Worm (Caenorhabditis elegans): Measurements from ENCODE around the gene nhr-262.

Gene nhr-262

ce11 chrV:16904612-16905011 lies at the start of gene nhr-262:
TSS of gene nhr-262 (plus strand) at chrV:16904912.
- TF ChIP-seq ceh-40 (GFP tag; IDR thresholded peaks at IDR 0.05) (no peak), madf-8 (GFP tag; conservative IDR thresholded peaks at IDR 0.05) (no peak), sea-2 (GFP tag; IDR thresholded peaks at IDR 0.05) (no peak), aptf-3 (GFP tag; IDR thresholded peaks at IDR 0.05) (no peak), unc-130 (GFP tag; optimal IDR thresholded peaks at IDR 0.05) (no peak), nfya-1 (tag; optimal IDR thresholded peaks at IDR 0.05; ENCODE audit: borderline replicate concordance, insufficient read depth) (no peak), F55B11.4 (tag; optimal IDR thresholded peaks at IDR 0.05; ENCODE audit: borderline replicate concordance, insufficient read depth) (no peak), nfya-2 (GFP tag; IDR thresholded peaks at IDR 0.05) (no peak), hsf-1 (GFP tag; IDR thresholded peaks at IDR 0.05) (no peak), unc-62 (GFP tag; optimal IDR thresholded peaks at IDR 0.05) (no peak), K11D2.4 (GFP tag; IDR thresholded peaks at IDR 0.05) (no peak)

ce11 chrV:16857977-16858479 lies 46.7 kb upstream of the nhr-262 start, which contains the start of the genes clec-31 and clec-22:
TSS of gene clec-31 (minus strand) at chrV:16858077.
TSS of gene clec-22 (plus strand) at chrV:16858429.
- TF ChIP-seq K11D2.4 (GFP tag; IDR thresholded peaks at IDR 0.05): no peak

ce11 chrV:16861719-16862118 lies 43.0 kb upstream of the nhr-262 start, which contains the start of the genes clec-32 and clec-24:
TSS of gene clec-32 (minus strand) at chrV:16861819.
TSS of gene clec-24 (plus strand) at chrV:16862012.
- TF ChIP-seq F37B4.10 (GFP tag; IDR thresholded peaks at IDR 0.05): no peak
- TF ChIP-seq mcd-1 (GFP tag; IDR thresholded peaks at IDR 0.05): no peak

ce11 chrV:16865404-16865803 lies 39.3 kb upstream of the nhr-262 start, which contains the start of gene clec-28:
TSS of gene clec-28 (plus strand) at chrV:16865704.
- TF ChIP-seq ceh-91 (GFP tag; IDR thresholded peaks at IDR 0.05): no peak
- TF ChIP-seq F22D6.2 (tag; optimal IDR thresholded peaks at IDR 0.05): no peak
- no peak for TF ChIP-seq madf-3 (GFP tag; IDR thresholded peaks at IDR 0.05)
- no peak for TF ChIP-seq Y56A3A.18 (GFP tag; IDR thresholded peaks at IDR 0.05)
- TF ChIP-seq F39B2.1 (GFP tag; IDR thresholded peaks at IDR 0.05): no peak
- no peak for TF ChIP-seq lin-40 (tag; optimal IDR thresholded peaks at IDR 0.05)
- no peak for TF ChIP-seq lin-35 (GFP tag; optimal IDR thresholded peaks at IDR 0.05)
- TF ChIP-seq die-1 (tag; optimal IDR thresholded peaks at IDR 0.05): no peak
- TF ChIP-seq lsl-1 (GFP tag; optimal IDR thresholded peaks at IDR 0.05): no peak
- TF ChIP-seq K11D2.4 (GFP tag; IDR thresholded peaks at IDR 0.05): no peak
- TF ChIP-seq K12H6.12 (tag; optimal IDR thresholded peaks at IDR 0.05): no peak
- TF ChIP-seq aptf-3 (GFP tag; IDR thresholded peaks at IDR 0.05): no peak
- no peak for TF ChIP-seq tlf-1 (GFP tag; optimal IDR thresholded peaks at IDR 0.05)
- no peak for TF ChIP-seq snpc-1.3 (tag; optimal IDR thresholded peaks at IDR 0.05; ENCODE audit: insufficient read depth)
- TF ChIP-seq lsy-27 (tag; optimal IDR thresholded peaks at IDR 0.05; ENCODE audit: borderline replicate concordance, insufficient read depth): no peak
- no peak for TF ChIP-seq ets-4 (GFP tag; optimal IDR thresholded peaks at IDR 0.05)
- no peak for TF ChIP-seq F23B12.7 (tag; optimal IDR thresholded peaks at IDR 0.05; ENCODE audit: insufficient read depth)
- no peak for TF ChIP-seq efl-1 (GFP tag; optimal IDR thresholded peaks at IDR 0.05)

ce11 chrV:16869740-16870139 lies 35.0 kb upstream of the nhr-262 start, which contains the start of gene clec-33:
TSS of gene clec-33 (minus strand) at chrV:16869840.
- TF ChIP-seq Y95B8A.8 (GFP tag; IDR thresholded peaks at IDR 0.05) (no peak), tbx-9 (tag; optimal IDR thresholded peaks at IDR 0.05; ENCODE audit: borderline replicate concordance) (no peak), cebp-1 (GFP tag; IDR thresholded peaks at IDR 0.05) (no peak), cebp-1 (tag; optimal IDR thresholded peaks at IDR 0.05) (no peak), ceh-91 (GFP tag; IDR thresholded peaks at IDR 0.05) (no peak), F57A8.1 (GFP tag; optimal IDR thresholded peaks at IDR 0.05) (no peak), D2030.7 (GFP tag; IDR thresholded peaks at IDR 0.05) (no peak), mes-4 (tag; optimal IDR thresholded peaks at IDR 0.05) (no peak), egl-18 (GFP tag; IDR thresholded peaks at IDR 0.05) (no peak), ztf-26 (tag; optimal IDR thresholded peaks at IDR 0.05) (no peak), let-526 (GFP tag; IDR thresholded peaks at IDR 0.05) (no peak), tlf-1 (GFP tag; optimal IDR thresholded peaks at IDR 0.05) (no peak), ztf-28 (GFP tag; IDR thresholded peaks at IDR 0.05) (no peak), Y53F4B.3 (GFP tag; IDR thresholded peaks at IDR 0.05) (no peak), rec-8 (tag; optimal IDR thresholded peaks at IDR 0.05) (no peak)
